Worm (Caenorhabditis elegans): ENCODE measurements around the gene ergi-1.

ce11 chrX:2041448-2042138, 6.5 kb upstream of the ergi-1 start:
- TF ChIP-seq peb-1 (tag; optimal IDR thresholded peaks at IDR 0.05), result no peak
- no peak for TF ChIP-seq nhr-6 (tag; optimal IDR thresholded peaks at IDR 0.05)
- TF ChIP-seq ztf-11 (tag; optimal IDR thresholded peaks at IDR 0.05), result no peak
- TF ChIP-seq ama-1 (optimal IDR thresholded peaks at IDR 0.05), result no peak
- TF ChIP-seq nhr-11 (tag; optimal IDR thresholded peaks at IDR 0.05), result no peak

Measured in whole organism, L2 larva.